Worm (Caenorhabditis elegans): ENCODE data around the gene ZC443.1.
A peak's percentile ranks its signal among the peaks of the same experiment; 100 is the strongest.

Gene ZC443.1

DNA sequence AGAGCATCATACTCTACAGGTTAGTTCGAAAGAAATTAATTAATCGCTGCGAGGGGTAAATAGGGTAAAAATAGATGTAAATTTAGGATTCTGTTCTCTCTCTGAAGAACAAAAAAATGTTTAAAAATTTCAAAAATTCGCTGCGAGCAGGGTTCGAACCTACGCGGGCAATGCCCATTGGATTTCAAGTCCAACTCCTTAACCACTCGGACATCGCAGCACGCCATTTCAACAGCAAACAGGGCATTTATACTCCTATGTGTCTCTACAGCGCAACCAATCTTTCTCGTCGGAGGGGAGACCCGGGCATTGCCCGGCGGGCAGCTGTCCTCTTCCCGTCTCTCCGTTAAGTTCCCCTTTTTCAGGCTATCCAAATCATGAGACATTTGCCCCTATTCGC, 29.6 kb downstream of the ZC443.1 start:
- TF ChIP-seq eyg-1 (tag; optimal IDR thresholded peaks at IDR 0.05) (peak; percentile 83), pax-1 (tag; optimal IDR thresholded peaks at IDR 0.05) (peak; percentile 7), unc-86 (tag; optimal IDR thresholded peaks at IDR 0.05) (peak; percentile 88), odd-2 (tag; optimal IDR thresholded peaks at IDR 0.05) (peak; percentile 76), C38D4.7 (GFP tag; optimal IDR thresholded peaks at IDR 0.05) (peak; percentile 89), ets-4 (tag; optimal IDR thresholded peaks at IDR 0.05) (peak; percentile 48), sox-4 (tag; optimal IDR thresholded peaks at IDR 0.05) (peak; percentile 94), F13H6.1 (tag; optimal IDR thresholded peaks at IDR 0.05) (peak; percentile 81), pha-2 (tag; optimal IDR thresholded peaks at IDR 0.05) (peak; percentile 92), tbx-2 (tag; optimal IDR thresholded peaks at IDR 0.05) (peak; percentile 85), ceh-9 (tag; optimal IDR thresholded peaks at IDR 0.05) (peak; percentile 84), elt-2 (tag; optimal IDR thresholded peaks at IDR 0.05) (peak; percentile 96), ceh-34 (tag; optimal IDR thresholded peaks at IDR 0.05) (peak; percentile 89), nhr-11 (tag; optimal IDR thresholded peaks at IDR 0.05) (no peak), ceh-45 (GFP tag; IDR thresholded peaks at IDR 0.05) (peak; percentile 96), sdc-2 (tag; optimal IDR thresholded peaks at IDR 0.05) (peak; percentile 73), K09A11.1 (tag; optimal IDR thresholded peaks at IDR 0.05; ENCODE audit: insufficient read depth) (peak; percentile 68), ref-2 (tag; optimal IDR thresholded peaks at IDR 0.05) (peak; percentile 91), pqm-1 (tag; optimal IDR thresholded peaks at IDR 0.05) (peak; percentile 78), ceh-24 (tag; optimal IDR thresholded peaks at IDR 0.05) (peak; percentile 47), pag-3 (tag; optimal IDR thresholded peaks at IDR 0.05; ENCODE audit: borderline replicate concordance) (peak; percentile 71), hlh-30 (tag; optimal IDR thresholded peaks at IDR 0.05; ENCODE audit: insufficient read depth) (peak; percentile 30), C08G9.2 (tag; optimal IDR thresholded peaks at IDR 0.05) (peak; percentile 80), K02D7.2 (tag; optimal IDR thresholded peaks at IDR 0.05) (peak; percentile 88), unc-3 (GFP tag; conservative IDR thresholded peaks at IDR 0.05) (peak; percentile 96), unc-3 (tag; optimal IDR thresholded peaks at IDR 0.05) (peak; percentile 84), hlh-13 (GFP tag; optimal IDR thresholded peaks at IDR 0.05) (peak; percentile 80), ahr-1 (tag; optimal IDR thresholded peaks at IDR 0.05) (peak; percentile 67), lin-11 (tag; optimal IDR thresholded peaks at IDR 0.05) (peak; percentile 86), npax-4 (tag; optimal IDR thresholded peaks at IDR 0.05) (peak; percentile 76), ama-1 (optimal IDR thresholded peaks at IDR 0.05) (no peak), hlh-6 (tag; optimal IDR thresholded peaks at IDR 0.05) (peak; percentile 96), pat-9 (tag; optimal IDR thresholded peaks at IDR 0.05) (peak; percentile 87), ceh-22 (tag; optimal IDR thresholded peaks at IDR 0.05) (no peak), ceh-6 (GFP tag; optimal IDR thresholded peaks at IDR 0.05) (peak; percentile 92), pha-4 (tag; optimal IDR thresholded peaks at IDR 0.05) (no peak), sox-2 (GFP tag; IDR thresholded peaks at IDR 0.05) (peak; percentile 88), rnt-1 (tag; optimal IDR thresholded peaks at IDR 0.05) (peak; percentile 69), ceh-31 (tag; optimal IDR thresholded peaks at IDR 0.05) (peak; percentile 73), fkh-6 (tag; optimal IDR thresholded peaks at IDR 0.05) (peak; percentile 92), Y22D7AL.16 (tag; optimal IDR thresholded peaks at IDR 0.05) (peak; percentile 93), ztf-16 (tag; optimal IDR thresholded peaks at IDR 0.05) (peak; percentile 91), pros-1 (tag; optimal IDR thresholded peaks at IDR 0.05) (no peak), lim-6 (tag; optimal IDR thresholded peaks at IDR 0.05) (peak; percentile 75), unc-42 (tag; optimal IDR thresholded peaks at IDR 0.05) (peak; percentile 68), ceh-19 (GFP tag; optimal IDR thresholded peaks at IDR 0.05) (peak; percentile 95), ttx-3 (tag; optimal IDR thresholded peaks at IDR 0.05) (peak; percentile 88), ceh-14 (tag; optimal IDR thresholded peaks at IDR 0.05) (peak; percentile 88), gmeb-2 (tag; optimal IDR thresholded peaks at IDR 0.05) (peak; percentile 92), dmd-4 (tag; optimal IDR thresholded peaks at IDR 0.05; ENCODE audit: borderline replicate concordance) (peak; percentile 80), T23F11.4 (GFP tag; optimal IDR thresholded peaks at IDR 0.05) (peak; percentile 90), madf-2 (tag; optimal IDR thresholded peaks at IDR 0.05) (peak; percentile 91), mec-3 (tag; optimal IDR thresholded peaks at IDR 0.05; ENCODE audit: borderline replicate concordance) (no peak)
